Fruit fly (Drosophila melanogaster) whole organism, embryonic: ENCODE results near the gene AstA-R1.

ENCODE experiments used
- CG8290 ChIP-seq, 3 experiments: fragments of 200-800 bp; sonication (Bioruptor generic); optimal IDR thresholded peaks; 2 replicates each; lab custom pipeline; 2016 to 2019; ENCODE audit warnings: missing biosample characterization in 3 of 3, missing genetic modification characterization in 3 of 3, mild to moderate bottlenecking in 2 of 3, moderate library complexity in 1 of 3
- ac ChIP-seq: fragments of 200-800 bp; sonication (Bioruptor generic); optimal IDR thresholded peaks from 3 replicates; lab custom pipeline; 2017; ENCODE audit warnings: missing biosample characterization, mild to moderate bottlenecking, missing genetic modification characterization
- repo ChIP-seq: fragments of 200-800 bp; sonication (Bioruptor generic); optimal IDR thresholded peaks from 2 replicates; lab custom pipeline; 2016; ENCODE audit warnings: missing biosample characterization, missing genetic modification characterization
- sna ChIP-seq: fragments of 200-800 bp; sonication (Bioruptor generic); IDR thresholded peaks from 2 replicates; pipeline ENCODE4 v1.3.6; 2022; ENCODE audit warnings: missing biosample characterization, missing genetic modification characterization; ENCODE audit not compliant: partially characterized antibody
- ttk ChIP-seq: fragments of 200-800 bp; sonication (Bioruptor generic); IDR thresholded peaks from 2 replicates; pipeline ENCODE4 v2.1.2; 2022; ENCODE audit warnings: missing biosample characterization, missing genetic modification characterization
- zfh1 ChIP-seq: fragments of 200-800 bp; sonication (Bioruptor generic); IDR thresholded peaks from 3 replicates; pipeline ENCODE4 v1.3.6; 2022; ENCODE audit warnings: missing biosample characterization, missing genetic modification characterization

dm6 chrX:3530696-3531095 is 43.6 kb upstream of the AstA-R1 start:
- TF ChIP-seq ttk, result no peak
- no peak for TF ChIP-seq ac (GFP tag; lab: Kevin White, UChicago)
- no peak for TF ChIP-seq CG8290 (GFP tag; optimal IDR thresholded peaks at IDR 0.05; lab: Kevin White, UChicago)
- no peak for TF ChIP-seq CG8290 (tag; optimal IDR thresholded peaks at IDR 0.05; lab: Kevin White, UChicago)
- TF ChIP-seq repo (GFP tag; lab: Kevin White, UChicago), result no peak
- TF ChIP-seq sna (GFP tag; lab: Robert Waterston, UW), result no peak
- TF ChIP-seq zfh1 (GFP tag; lab: Robert Waterston, UW), result no peak
